Comparison of ENCODE assay signal across 2 worm cellular contexts in the genomic region with DNA sequence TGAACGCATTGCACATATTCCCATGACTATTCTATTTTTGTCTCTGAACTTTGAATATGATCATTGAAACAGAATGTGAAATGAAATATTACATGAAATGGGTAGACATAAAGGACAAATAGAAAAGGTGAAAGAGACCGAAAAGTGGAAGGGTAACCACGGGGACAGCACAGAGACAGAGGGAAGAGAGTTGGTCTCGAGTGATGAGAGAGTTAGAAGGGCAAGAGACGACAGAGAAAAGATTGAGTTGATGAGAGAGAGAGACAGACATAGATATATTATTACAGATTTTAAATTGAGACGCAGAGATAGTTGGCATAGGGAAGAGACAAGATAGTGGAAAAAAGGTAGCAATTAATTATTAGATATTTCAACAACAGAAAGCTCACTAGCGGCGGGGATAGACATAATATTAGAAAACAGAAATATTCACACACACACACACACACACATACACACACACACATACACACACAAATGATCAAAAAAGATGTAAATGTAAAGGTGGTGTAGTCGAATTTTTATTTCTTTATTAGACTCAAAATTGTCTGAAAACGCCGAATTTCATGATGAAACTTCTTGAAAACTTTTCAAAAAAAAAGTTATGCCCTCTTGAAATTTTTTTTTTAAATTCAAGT.
TF ChIP-seq lines count a peak whose summit lies in the region.

No protein-coding gene starts in this region.

TF ChIP-seq in whole organism, L1 larva, 84 proteins besides CTCF, POLR2A, EP300 and RAD21 (continued from another document):
- TF ChIP-seq unc-30 (tag; optimal IDR thresholded peaks at IDR 0.05; lab: Kevin White, UChicago) (no peak), aly-2 (tag; optimal IDR thresholded peaks at IDR 0.05; lab: Kevin White, UChicago) (peak; percentile 68), dsc-1 (tag; optimal IDR thresholded peaks at IDR 0.05; lab: Kevin White, UChicago) (peak; percentile 51), nhr-85 (tag; lab: Kevin White, UChicago) (peak; percentile 95), lir-3 (tag; optimal IDR thresholded peaks at IDR 0.05; lab: Kevin White, UChicago; ENCODE audit: poor library complexity) (peak; percentile 60), vab-15 (tag; optimal IDR thresholded peaks at IDR 0.05; lab: Kevin White, UChicago) (no peak), ceh-82 (tag; optimal IDR thresholded peaks at IDR 0.05; lab: Kevin White, UChicago) (peak; percentile 50 to 64 (median 59)), ama-1 (optimal IDR thresholded peaks at IDR 0.05; lab: Kevin White, UChicago) (no peak), dpl-1 (GFP tag; optimal IDR thresholded peaks at IDR 0.05; lab: Kevin White, UChicago) (peak; percentile 13 to 61 (median 29)), pax-3 (tag; optimal IDR thresholded peaks at IDR 0.05; lab: Kevin White, UChicago) (peak; percentile 53), unc-86 (tag; optimal IDR thresholded peaks at IDR 0.05; lab: Kevin White, UChicago) (no peak), ces-1 (GFP tag; optimal IDR thresholded peaks at IDR 0.05; lab: Kevin White, UChicago) (no peak), elt-2 (tag; optimal IDR thresholded peaks at IDR 0.05; lab: Kevin White, UChicago) (peak; percentile 26), C34B4.2 (tag; optimal IDR thresholded peaks at IDR 0.05; lab: Kevin White, UChicago) (no peak), nhr-90 (tag; optimal IDR thresholded peaks at IDR 0.05; lab: Kevin White, UChicago; ENCODE audit: poor library complexity) (peak; percentile 63), unc-98 (GFP tag; IDR thresholded peaks at IDR 0.05; lab: Robert Waterston, UW) (no peak), zag-1 (tag; optimal IDR thresholded peaks at IDR 0.05; lab: Kevin White, UChicago) (no peak), nhr-20 (tag; optimal IDR thresholded peaks at IDR 0.05; lab: Kevin White, UChicago) (peak; percentile 88), rnt-1 (tag; optimal IDR thresholded peaks at IDR 0.05; lab: Kevin White, UChicago) (peak; percentile 63), Y116A8C.19 (tag; optimal IDR thresholded peaks at IDR 0.05; lab: Kevin White, UChicago; ENCODE audit: borderline replicate concordance) (no peak), mdl-1 (tag; optimal IDR thresholded peaks at IDR 0.05; lab: Kevin White, UChicago) (peak in 1 of 2 experiments; percentile 66), sptf-1 (tag; optimal IDR thresholded peaks at IDR 0.05; lab: Kevin White, UChicago) (no peak), hlh-4 (tag; optimal IDR thresholded peaks at IDR 0.05; lab: Kevin White, UChicago) (no peak), C04F5.9 (tag; optimal IDR thresholded peaks at IDR 0.05; lab: Kevin White, UChicago) (no peak), elt-3 (tag; optimal IDR thresholded peaks at IDR 0.05; lab: Kevin White, UChicago) (peak in 3 of 6 experiments; percentile 12 to 40 (median 14)), mab-9 (GFP tag; IDR thresholded peaks at IDR 0.05; lab: Robert Waterston, UW) (no peak), lin-14 (GFP tag; optimal IDR thresholded peaks at IDR 0.05; lab: Kevin White, UChicago) (peak; percentile 90), mep-1 (tag; optimal IDR thresholded peaks at IDR 0.05; lab: Kevin White, UChicago) (peak; percentile 77), nhr-12 (tag; optimal IDR thresholded peaks at IDR 0.05; lab: Kevin White, UChicago) (no peak), ztf-11 (tag; optimal IDR thresholded peaks at IDR 0.05; lab: Kevin White, UChicago) (no peak), unc-62 (GFP tag; optimal IDR thresholded peaks at IDR 0.05; lab: Kevin White, UChicago) (no peak), grh-1 (GFP tag; IDR thresholded peaks at IDR 0.05; lab: Robert Waterston, UW) (no peak), fkh-4 (tag; optimal IDR thresholded peaks at IDR 0.05; lab: Kevin White, UChicago; ENCODE audit: borderline replicate concordance) (no peak)

TF ChIP-seq in whole organism, L4 larva, 104 proteins besides CTCF, POLR2A, EP300 and RAD21 (continued from another document):
- TF ChIP-seq sdz-12 (GFP tag; optimal IDR thresholded peaks at IDR 0.05; lab: Kevin White, UChicago) (no peak), snpc-4 (tag; optimal IDR thresholded peaks at IDR 0.05; lab: Kevin White, UChicago) (no peak), ceh-20 (GFP tag; IDR thresholded peaks at IDR 0.05; lab: Robert Waterston, UW) (no peak), D1046.2 (GFP tag; IDR thresholded peaks at IDR 0.05; lab: Robert Waterston, UW) (no peak), mes-2 (tag; optimal IDR thresholded peaks at IDR 0.05; lab: Kevin White, UChicago; ENCODE audit: poor library complexity, severe bottlenecking) (peak; percentile 52), vab-7 (GFP tag; IDR thresholded peaks at IDR 0.05; lab: Robert Waterston, UW) (no peak), tra-1 (GFP tag; IDR thresholded peaks at IDR 0.05; lab: Robert Waterston, UW) (peak; percentile 46; the same call in 1 of the 2 replicates), nhr-76 (tag; optimal IDR thresholded peaks at IDR 0.05; lab: Kevin White, UChicago) (no peak), nhr-6 (tag; optimal IDR thresholded peaks at IDR 0.05; lab: Kevin White, UChicago) (peak; percentile 17), unc-130 (GFP tag; optimal IDR thresholded peaks at IDR 0.05; lab: Kevin White, UChicago) (no peak), ceh-32 (tag; optimal IDR thresholded peaks at IDR 0.05; lab: Kevin White, UChicago; ENCODE audit: poor library complexity) (no peak), mep-1 (tag; optimal IDR thresholded peaks at IDR 0.05; lab: Kevin White, UChicago) (peak; percentile 79), F44E2.7 (GFP tag; IDR thresholded peaks at IDR 0.05; lab: Robert Waterston, UW) (no peak), arid-1 (GFP tag; conservative IDR thresholded peaks at IDR 0.05; lab: Robert Waterston, UW) (0 out of 2 replicates have a peak, but pooled peaks have one; percentile 28), F10B5.3 (tag; optimal IDR thresholded peaks at IDR 0.05; lab: Kevin White, UChicago) (no peak), nhr-25 (tag; optimal IDR thresholded peaks at IDR 0.05; lab: Kevin White, UChicago; ENCODE audit: borderline replicate concordance, insufficient read depth) (no peak), lsy-2 (tag; optimal IDR thresholded peaks at IDR 0.05; lab: Kevin White, UChicago) (peak; percentile 50 to 80), dve-1 (tag; optimal IDR thresholded peaks at IDR 0.05; lab: Kevin White, UChicago; ENCODE audit: insufficient read depth) (peak; percentile 90), unc-62 (GFP tag; optimal IDR thresholded peaks at IDR 0.05 in 1 of 2; lab: Kevin White, UChicago) (no peak), unc-62 (tag; optimal IDR thresholded peaks at IDR 0.05; lab: Kevin White, UChicago) (no peak), hif-1 (tag; optimal IDR thresholded peaks at IDR 0.05; lab: Kevin White, UChicago) (no peak), egl-43 (GFP tag; IDR thresholded peaks at IDR 0.05; lab: Robert Waterston, UW) (no peak), spr-1 (tag; optimal IDR thresholded peaks at IDR 0.05; lab: Kevin White, UChicago) (no peak), mdt-29 (GFP tag; IDR thresholded peaks at IDR 0.05; lab: Robert Waterston, UW) (no peak), pqm-1 (tag; optimal IDR thresholded peaks at IDR 0.05; lab: Kevin White, UChicago) (peak; percentile 69), aly-2 (tag; optimal IDR thresholded peaks at IDR 0.05; lab: Kevin White, UChicago) (no peak), spr-3 (GFP tag; optimal IDR thresholded peaks at IDR 0.05; lab: Kevin White, UChicago) (no peak), F26F4.8 (GFP tag; conservative IDR thresholded peaks at IDR 0.05; lab: Robert Waterston, UW) (no peak), cey-2 (tag; optimal IDR thresholded peaks at IDR 0.05; lab: Kevin White, UChicago; ENCODE audit: borderline replicate concordance, insufficient read depth) (no peak), hmg-1.1 (GFP tag; IDR thresholded peaks at IDR 0.05; lab: Robert Waterston, UW) (peak; percentile 61), aha-1 (tag; lab: Kevin White, UChicago) (peak; percentile 91), ZK546.5 (tag; optimal IDR thresholded peaks at IDR 0.05; lab: Kevin White, UChicago) (no peak), ztf-7 (tag; optimal IDR thresholded peaks at IDR 0.05; lab: Kevin White, UChicago) (peak; percentile 16), nhr-41 (GFP tag; IDR thresholded peaks at IDR 0.05; lab: Robert Waterston, UW) (no peak), lin-29 (GFP tag; IDR thresholded peaks at IDR 0.05; lab: Robert Waterston, UW) (no peak), fkh-10 (GFP tag; optimal IDR thresholded peaks at IDR 0.05; lab: Kevin White, UChicago) (no peak), saeg-2 (GFP tag; IDR thresholded peaks at IDR 0.05; lab: Robert Waterston, UW) (no peak), php-3 (GFP tag; IDR thresholded peaks at IDR 0.05; lab: Robert Waterston, UW) (no peak), zip-2 (tag; optimal IDR thresholded peaks at IDR 0.05; lab: Kevin White, UChicago) (no peak), zfp-2 (tag; optimal IDR thresholded peaks at IDR 0.05; lab: Kevin White, UChicago) (no peak), Y105C5A.15 (GFP tag; IDR thresholded peaks at IDR 0.05; lab: Robert Waterston, UW) (no peak), ceh-82 (tag; optimal IDR thresholded peaks at IDR 0.05; lab: Kevin White, UChicago) (no peak), ctbp-1 (GFP tag; IDR thresholded peaks at IDR 0.05; lab: Robert Waterston, UW) (no peak), tag-97 (GFP tag; IDR thresholded peaks at IDR 0.05; lab: Robert Waterston, UW) (no peak)
TF ChIP-seq in whole organism, L4 larva: peak in this region for 28.
